Fruit fly (Drosophila melanogaster) whole organism, embryonic: Measurements from ENCODE around the gene CG4218.

ENCODE experiments used
- Antp ChIP-seq: fragments of 200-800 bp; sonication (Bioruptor generic); optimal IDR thresholded peaks from 3 replicates; lab custom pipeline; 2016; ENCODE audit warnings: missing biosample characterization, missing genetic modification characterization
- Atf3 ChIP-seq: fragments of 200-800 bp; sonication (Bioruptor generic); optimal IDR thresholded peaks from 3 replicates; lab custom pipeline; 2016; ENCODE audit warnings: missing biosample characterization, missing genetic modification characterization
- Atf6 ChIP-seq: fragments of 200-800 bp; sonication (Bioruptor generic); IDR thresholded peaks from 2 replicates; pipeline ENCODE4 v1.3.6; 2022; ENCODE audit warnings: missing biosample characterization, missing genetic modification characterization
- BEAF-32 ChIP-seq: fragments of 200-800 bp; sonication (Bioruptor generic); optimal IDR thresholded peaks from 3 replicates; lab custom pipeline; 2017; ENCODE audit warnings: missing biosample characterization, missing genetic modification characterization, mild to moderate bottlenecking, moderate library complexity, missing genetic modification reagents
- CG10431 ChIP-seq: fragments of 200-800 bp; sonication (Bioruptor generic); optimal IDR thresholded peaks from 3 replicates; lab custom pipeline; 2018; ENCODE audit warnings: missing biosample characterization, mild to moderate bottlenecking, missing genetic modification characterization
- CG11456 ChIP-seq: fragments of 200-800 bp; sonication (Bioruptor generic); IDR thresholded peaks from 3 replicates; pipeline ENCODE4 v1.3.6; 2022; ENCODE audit warnings: missing biosample characterization, missing genetic modification characterization
- CG11695 ChIP-seq: fragments of 200-800 bp; sonication (Bioruptor generic); IDR thresholded peaks from 3 replicates; pipeline ENCODE4 v1.3.6; 2022; ENCODE audit warnings: missing biosample characterization, missing genetic modification characterization
- CG13424 ChIP-seq: fragments of 200-800 bp; sonication (Bioruptor generic); optimal IDR thresholded peaks from 2 replicates; lab custom pipeline; 2019; ENCODE audit warnings: missing biosample characterization, mild to moderate bottlenecking, missing genetic modification characterization, moderate library complexity
- CG15479 ChIP-seq: fragments of 200-800 bp; sonication (Bioruptor generic); optimal IDR thresholded peaks from 3 replicates; lab custom pipeline; 2019; ENCODE audit warnings: missing biosample characterization, mild to moderate bottlenecking, missing genetic modification characterization, moderate library complexity
- CG1647 ChIP-seq: fragments of 200-800 bp; sonication (Bioruptor generic); optimal IDR thresholded peaks from 3 replicates; lab custom pipeline; 2016; ENCODE audit warnings: missing biosample characterization, missing genetic modification characterization
- CG2129 ChIP-seq: fragments of 200-800 bp; sonication (Bioruptor generic); IDR thresholded peaks from 2 replicates; pipeline ENCODE4 v1.3.6; 2022; ENCODE audit warnings: missing biosample characterization, missing genetic modification characterization; ENCODE audit not compliant: partially characterized antibody
- CG30020 ChIP-seq: fragments of 200-800 bp; optimal IDR thresholded peaks from 2 replicates; lab custom pipeline; 2019; ENCODE audit warnings: missing biosample characterization, mild to moderate bottlenecking, missing genetic modification characterization, moderate library complexity
- CG30431 ChIP-seq: fragments of 200-800 bp; sonication (Bioruptor generic); optimal IDR thresholded peaks from 2 replicates; lab custom pipeline; 2017; ENCODE audit warnings: missing biosample characterization, missing genetic modification characterization
- CG34422 ChIP-seq: fragments of 200-800 bp; sonication (Bioruptor generic); IDR thresholded peaks from 3 replicates; pipeline ENCODE4 v1.3.6; 2022; ENCODE audit warnings: missing biosample characterization, missing genetic modification characterization
- CG3726 ChIP-seq: fragments of 200-800 bp; sonication (Bioruptor generic); IDR thresholded peaks from 3 replicates; pipeline ENCODE4, ENCODE4 v1.3.6; 2022; ENCODE audit warnings: missing biosample characterization, missing genetic modification characterization
- CG42726 ChIP-seq: fragments of 200-800 bp; sonication (Bioruptor generic); IDR thresholded peaks from 2 replicates; pipeline ENCODE4 v1.3.6; 2022; ENCODE audit warnings: missing biosample characterization, missing genetic modification characterization; ENCODE audit not compliant: partially characterized antibody
- CG7556 ChIP-seq: fragments of 200-800 bp; sonication (Bioruptor generic); optimal IDR thresholded peaks from 2 replicates; lab custom pipeline; 2017; ENCODE audit warnings: missing biosample characterization, mild to moderate bottlenecking, missing genetic modification characterization
- CG7987 ChIP-seq: fragments of 200-800 bp; sonication (Bioruptor generic); optimal IDR thresholded peaks from 2 replicates; lab custom pipeline; 2018; ENCODE audit warnings: missing biosample characterization, mild to moderate bottlenecking, missing genetic modification characterization, moderate library complexity
- CG8359 ChIP-seq: fragments of 200-800 bp; sonication (Bioruptor generic); optimal IDR thresholded peaks from 2 replicates; lab custom pipeline; 2017; ENCODE audit warnings: missing biosample characterization, mild to moderate bottlenecking, missing genetic modification characterization, borderline replicate concordance
- CG8765 ChIP-seq: fragments of 200-800 bp; sonication (Bioruptor generic); IDR thresholded peaks from 2 replicates; pipeline ENCODE4 v1.3.6; 2022; ENCODE audit warnings: missing biosample characterization, missing genetic modification characterization
- CoRest ChIP-seq: fragments of 200-800 bp; sonication (Bioruptor generic); optimal IDR thresholded peaks from 3 replicates; lab custom pipeline; 2018; ENCODE audit warnings: missing biosample characterization, mild to moderate bottlenecking, missing genetic modification characterization, moderate library complexity
- Dip2 ChIP-seq: fragments of 200-800 bp; sonication (Bioruptor generic); IDR thresholded peaks from 2 replicates; pipeline ENCODE4 v1.3.6; 2022; ENCODE audit warnings: missing biosample characterization, missing genetic modification characterization
- Fer1 ChIP-seq: fragments of 200-800 bp; sonication (Bioruptor generic); optimal IDR thresholded peaks from 2 replicates; lab custom pipeline; 2017; ENCODE audit warnings: missing biosample characterization, mild to moderate bottlenecking, missing genetic modification characterization
- Hmx ChIP-seq: fragments of 200-800 bp; sonication (Bioruptor generic); optimal IDR thresholded peaks from 2 replicates; lab custom pipeline; 2016; ENCODE audit warnings: missing biosample characterization, missing genetic modification characterization
- Hr3 ChIP-seq: fragments of 200-800 bp; sonication (Bioruptor generic); optimal IDR thresholded peaks from 3 replicates; lab custom pipeline; 2016; ENCODE audit warnings: missing biosample characterization, missing genetic modification characterization
- Hsf ChIP-seq: fragments of 200-800 bp; sonication (Bioruptor generic); optimal IDR thresholded peaks from 3 replicates; lab custom pipeline; 2016; ENCODE audit warnings: missing biosample characterization, missing genetic modification characterization
- MBD-R2 ChIP-seq: fragments of 200-800 bp; sonication (Bioruptor generic); IDR thresholded peaks from 2 replicates; pipeline ENCODE4 v1.3.6; 2022; ENCODE audit warnings: missing biosample characterization, missing genetic modification characterization
- MTF-1 ChIP-seq: fragments of 200-800 bp; sonication (Bioruptor generic); optimal IDR thresholded peaks from 2 replicates; lab custom pipeline; 2018; ENCODE audit warnings: missing biosample characterization, mild to moderate bottlenecking, missing genetic modification characterization, borderline replicate concordance
- Meics ChIP-seq: fragments of 200-800 bp; sonication (Bioruptor generic); optimal IDR thresholded peaks from 2 replicates; lab custom pipeline; 2017; ENCODE audit warnings: missing biosample characterization, mild to moderate bottlenecking, missing genetic modification characterization
- Sin3A ChIP-seq: fragments of >200 bp; optimal IDR thresholded peaks from 2 replicates; lab custom pipeline; 2018
- Usf ChIP-seq: fragments of 200-800 bp; sonication (Bioruptor generic); optimal IDR thresholded peaks from 2 replicates; lab custom pipeline; 2017; ENCODE audit warnings: missing genotype, missing biosample characterization, missing genetic modification characterization
- YL-1 ChIP-seq: fragments of 200-800 bp; sonication (Bioruptor generic); optimal IDR thresholded peaks from 3 replicates; lab custom pipeline; 2017; ENCODE audit warnings: missing biosample characterization, mild to moderate bottlenecking, missing genetic modification characterization
- amos ChIP-seq: fragments of 200-800 bp; sonication (Bioruptor generic); IDR thresholded peaks from 2 replicates; pipeline ENCODE4 v1.3.6; 2022; ENCODE audit warnings: missing biosample characterization, missing genetic modification characterization; ENCODE audit not compliant: partially characterized antibody
- da ChIP-seq: fragments of 200-800 bp; sonication (Bioruptor generic); optimal IDR thresholded peaks from 2 replicates; lab custom pipeline; 2016; ENCODE audit warnings: missing biosample characterization, missing genetic modification characterization
- dimm ChIP-seq: fragments of 200-800 bp; sonication (Bioruptor generic); IDR thresholded peaks from 2 replicates; pipeline ENCODE4 v1.3.6; 2022; ENCODE audit warnings: missing biosample characterization, missing genetic modification characterization
- dpn ChIP-seq, 2 experiments: fragments of 200-800 bp; sonication (Bioruptor generic); optimal IDR thresholded peaks; 3 replicates each; lab custom pipeline; 2016; ENCODE audit warnings: missing biosample characterization in 2 of 2, missing genetic modification characterization in 2 of 2
- gfzf ChIP-seq: fragments of 200-800 bp; sonication (Bioruptor generic); optimal IDR thresholded peaks from 2 replicates; lab custom pipeline; 2016; ENCODE audit warnings: missing biosample characterization, mild to moderate bottlenecking, missing genetic modification characterization, moderate library complexity
- gsb ChIP-seq: fragments of 200-800 bp; sonication (Bioruptor generic); IDR thresholded peaks from 2 replicates; pipeline ENCODE4 v1.3.6; 2022; ENCODE audit warnings: missing biosample characterization, missing genetic modification characterization
- gt ChIP-seq: fragments of 200-800 bp; sonication (Bioruptor generic); IDR thresholded peaks from 2 replicates; pipeline ENCODE4 v1.3.6; 2022; ENCODE audit warnings: missing biosample characterization, missing genetic modification characterization
- lmd ChIP-seq: fragments of 200-800 bp; sonication (Bioruptor generic); IDR thresholded peaks from 2 replicates; pipeline ENCODE4 v1.3.6; 2022; ENCODE audit warnings: missing biosample characterization, missing genetic modification characterization
- otp ChIP-seq: fragments of 200-800 bp; sonication (Bioruptor generic); IDR thresholded peaks from 3 replicates; pipeline ENCODE4, ENCODE4 v1.3.6; 2022; ENCODE audit warnings: missing biosample characterization, missing genetic modification characterization
- pan ChIP-seq, 4 experiments: fragments of >200 bp in 3 of 4; fragments of 200-800 bp in 1 of 4; sonication (Bioruptor generic) in 1 of 4; optimal IDR thresholded peaks in 3 of 4; IDR thresholded peaks in 1 of 4; 2 replicates each; pipeline versions ENCODE4 v1.3.6 to Lab custom; 2017 to 2022; ENCODE audit warnings: missing biosample characterization in 2 of 4, missing genetic modification characterization in 2 of 4, mixed read lengths in 1 of 4
- pzg ChIP-seq: fragments of 200-800 bp; sonication (Bioruptor generic); optimal IDR thresholded peaks from 3 replicates; lab custom pipeline; 2018; ENCODE audit warnings: missing biosample characterization, mild to moderate bottlenecking, missing genetic modification characterization, moderate library complexity
- schlank ChIP-seq: fragments of 200-800 bp; sonication (Bioruptor generic); optimal IDR thresholded peaks from 2 replicates; lab custom pipeline; 2018; ENCODE audit warnings: missing biosample characterization, mild to moderate bottlenecking, missing genetic modification characterization
- sima ChIP-seq: fragments of 200-800 bp; sonication (Bioruptor generic); optimal IDR thresholded peaks from 2 replicates; lab custom pipeline; 2016; ENCODE audit warnings: missing biosample characterization, missing genetic modification characterization
- ssp ChIP-seq: fragments of 200-800 bp; sonication (Bioruptor generic); IDR thresholded peaks from 2 replicates; pipeline ENCODE4 v1.3.6; 2022; ENCODE audit warnings: missing biosample characterization, missing genetic modification characterization
- stc ChIP-seq: fragments of 200-800 bp; sonication (Bioruptor generic); IDR thresholded peaks from 2 replicates; pipeline ENCODE4 v1.3.6; 2022; ENCODE audit warnings: missing biosample characterization, missing genetic modification characterization
- trh ChIP-seq: fragments of 200-800 bp; sonication (Bioruptor generic); optimal IDR thresholded peaks from 2 replicates; lab custom pipeline; 2016; ENCODE audit warnings: missing biosample characterization, missing genetic modification characterization
- zen2 ChIP-seq: fragments of 200-800 bp; sonication (Bioruptor generic); IDR thresholded peaks from 3 replicates; pipeline ENCODE4 v1.3.6; 2022; ENCODE audit warnings: missing biosample characterization, missing genetic modification characterization; ENCODE audit not compliant: partially characterized antibody
- zfh1 ChIP-seq: fragments of 200-800 bp; sonication (Bioruptor generic); IDR thresholded peaks from 3 replicates; pipeline ENCODE4 v1.3.6; 2022; ENCODE audit warnings: missing biosample characterization, missing genetic modification characterization

CG4218 gene

DNA sequence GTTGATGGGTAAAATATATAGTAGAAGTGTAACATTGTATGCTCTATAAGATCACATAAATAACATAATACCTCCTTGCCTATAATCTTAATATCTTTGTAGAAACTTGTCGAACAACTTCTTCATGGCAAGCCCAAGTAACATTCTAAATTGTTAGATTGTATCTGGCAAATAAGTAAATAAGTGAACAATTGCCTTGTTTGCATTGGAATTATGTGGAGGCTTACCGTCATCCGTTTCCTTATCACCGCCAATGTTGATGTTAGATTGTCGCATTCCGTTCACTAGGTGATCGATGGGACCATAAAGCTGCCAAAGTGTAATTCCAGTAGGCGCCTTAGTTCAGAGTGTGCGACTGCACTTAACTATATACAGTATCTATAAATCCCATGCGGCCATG lies 7.9 kb upstream of the CG4218 start (continued):
- peak; percentile 47 for TF ChIP-seq Usf
- TF ChIP-seq pzg (GFP tag; lab: Kevin White, UChicago) = no peak
- TF ChIP-seq Atf3 (GFP tag; lab: Kevin White, UChicago) = peak; percentile 83
- TF ChIP-seq CG15479 (GFP tag; lab: Kevin White, UChicago) = no peak
- peak; percentile 73 for TF ChIP-seq da (GFP tag; lab: Kevin White, UChicago)
- no peak for TF ChIP-seq CG42726 (GFP tag; lab: Robert Waterston, UW)
- no peak for TF ChIP-seq lmd (GFP tag; lab: Robert Waterston, UW)
- no peak for TF ChIP-seq MBD-R2 (GFP tag; lab: Robert Waterston, UW)
- TF ChIP-seq Hsf = peak; percentile 58
- TF ChIP-seq zen2 (GFP tag; lab: Robert Waterston, UW) = no peak
- TF ChIP-seq stc (GFP tag; lab: Robert Waterston, UW) = peak; percentile 67; the same call in 1 of the 2 replicates
- peak; percentile 54 to 83 for TF ChIP-seq dpn (GFP tag; optimal IDR thresholded peaks at IDR 0.05; lab: Kevin White, UChicago)
- TF ChIP-seq gfzf (GFP tag; lab: Kevin White, UChicago) = peak; percentile 9
- TF ChIP-seq otp (GFP tag; lab: Robert Waterston, UW) = peak; percentile 94
- TF ChIP-seq amos (GFP tag; lab: Robert Waterston, UW) = no peak
- TF ChIP-seq Meics = peak; percentile 64
- no peak for TF ChIP-seq CG8765
- TF ChIP-seq CG30431 (GFP tag; lab: Kevin White, UChicago) = peak; percentile 45
- TF ChIP-seq Antp = peak; percentile 77
- no peak for TF ChIP-seq Sin3A (lab: Kevin White, UChicago)
- TF ChIP-seq CG10431 (GFP tag; lab: Kevin White, UChicago) = peak; percentile 87
- peak; percentile 32 for TF ChIP-seq Hr3
- peak; percentile 36; the same call in 1 of the 2 replicates for TF ChIP-seq ssp (GFP tag; lab: Robert Waterston, UW)
- TF ChIP-seq CG11695 (GFP tag; lab: Robert Waterston, UW) = peak; percentile 64; the same call in 1 of the 3 replicates
- no peak for TF ChIP-seq CG2129 (GFP tag; lab: Robert Waterston, UW)
- peak; percentile 54 for TF ChIP-seq CG30020 (tag; lab: Kevin White, UChicago)
- peak; percentile 71 for TF ChIP-seq CoRest (tag; lab: Kevin White, UChicago)
- TF ChIP-seq dimm (GFP tag; lab: Robert Waterston, UW) = peak; percentile 23; the same call in 1 of the 2 replicates
- TF ChIP-seq schlank (tag; lab: Kevin White, UChicago) = peak; percentile 63
- TF ChIP-seq trh (GFP tag; lab: Kevin White, UChicago) = peak; percentile 86
- TF ChIP-seq Atf6 (GFP tag; lab: Robert Waterston, UW) = peak; percentile 77
- peak; percentile 69 for TF ChIP-seq CG13424
- no peak for TF ChIP-seq gt (GFP tag; lab: Robert Waterston, UW)
- TF ChIP-seq pan (optimal IDR thresholded peaks at IDR 0.05; lab: Kevin White, UChicago) = no peak
- peak in 1 of 2 experiments; percentile 47 for TF ChIP-seq pan (GFP tag; optimal IDR thresholded peaks at IDR 0.05 in 1 of 2, IDR thresholded peaks at IDR 0.05 in 1 of 2)
- peak; percentile 88 for TF ChIP-seq CG7556 (GFP tag; lab: Kevin White, UChicago)
- peak; percentile 70 for TF ChIP-seq Fer1 (GFP tag; lab: Kevin White, UChicago)
- peak; percentile 58 for TF ChIP-seq sima (GFP tag; lab: Kevin White, UChicago)
- TF ChIP-seq zfh1 (GFP tag; lab: Robert Waterston, UW) = peak; percentile 87
- TF ChIP-seq CG11456 (GFP tag; lab: Robert Waterston, UW) = peak; percentile 50; the same call in 1 of the 3 replicates
- TF ChIP-seq MTF-1 (GFP tag; lab: Kevin White, UChicago) = peak; percentile 88
- TF ChIP-seq gsb (GFP tag; lab: Robert Waterston, UW) = 0 out of 2 replicates have a peak, but pooled peaks have one; percentile 25
- peak; percentile 89 for TF ChIP-seq YL-1 (GFP tag; lab: Kevin White, UChicago)
- no peak for TF ChIP-seq Hmx (GFP tag; lab: Kevin White, UChicago)
- no peak for TF ChIP-seq Dip2 (GFP tag; lab: Robert Waterston, UW)
- TF ChIP-seq CG1647 (GFP tag; lab: Kevin White, UChicago) = peak; percentile 86
- no peak for TF ChIP-seq BEAF-32
- TF ChIP-seq CG8359 (GFP tag; lab: Kevin White, UChicago) = peak; percentile 68
- no peak for TF ChIP-seq CG3726 (GFP tag; lab: Robert Waterston, UW)
- no peak for TF ChIP-seq CG34422 (GFP tag; lab: Robert Waterston, UW)
- peak; percentile 88 for TF ChIP-seq CG7987 (GFP tag; lab: Kevin White, UChicago)
